Worm (Caenorhabditis elegans): ENCODE measurements around the gene clec-129.

The clec-129 gene

DNA sequence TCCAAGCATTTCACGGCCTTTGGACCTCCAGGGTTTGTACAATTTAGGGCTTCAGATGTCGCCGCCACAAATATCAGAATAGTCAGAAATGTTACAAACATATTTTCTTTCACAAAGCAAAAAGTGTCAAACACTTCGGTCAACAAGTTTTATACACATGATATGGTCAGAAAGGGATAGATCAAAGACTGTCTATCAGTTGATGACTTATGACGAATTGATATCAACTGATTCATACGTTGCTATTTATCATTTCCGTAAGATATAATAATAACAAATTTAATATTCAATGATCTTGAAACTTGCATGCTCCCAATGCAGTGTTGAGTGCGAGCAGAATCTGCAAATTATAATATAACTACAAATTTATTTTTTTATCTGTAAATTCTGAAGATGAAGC is 10.7 kb upstream of the clec-129 start, which contains the start of gene W10G11.1:
Gene W10G11.1, minus strand, starts transcription at position 101 of the 400 bp plus-strand sequence.
- TF ChIP-seq W03F9.2 (tag; optimal IDR thresholded peaks at IDR 0.05) = no peak
- no peak for TF ChIP-seq dao-5 (tag; optimal IDR thresholded peaks at IDR 0.05)
- no peak for TF ChIP-seq him-1 (tag; optimal IDR thresholded peaks at IDR 0.05)

DNA sequence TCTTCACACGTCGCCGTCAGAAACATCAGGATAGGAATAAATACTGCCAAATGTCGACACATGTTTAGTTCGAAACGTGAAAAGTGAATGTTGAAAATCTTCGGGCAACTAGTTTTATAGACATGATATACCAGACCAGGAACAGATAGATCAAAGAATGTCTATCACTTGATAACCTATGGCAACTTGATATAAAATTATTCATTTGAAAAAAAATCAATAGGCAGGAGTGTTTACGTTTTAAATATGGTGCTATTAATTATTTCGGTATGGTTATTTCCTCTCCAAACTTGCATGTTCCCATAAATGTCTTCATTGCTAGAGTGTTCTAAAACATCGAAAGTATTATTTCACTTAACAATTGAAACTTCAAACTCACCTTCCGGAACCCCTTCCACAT is 9.7 kb upstream of the clec-129 start, which contains the start of gene W10G11.2:
Gene W10G11.2, minus strand, starts transcription at position 101 of the 400 bp plus-strand sequence.
- TF ChIP-seq W03F9.2 (tag; optimal IDR thresholded peaks at IDR 0.05) = no peak
- no peak for TF ChIP-seq dao-5 (tag; optimal IDR thresholded peaks at IDR 0.05)
- TF ChIP-seq him-1 (tag; optimal IDR thresholded peaks at IDR 0.05) = no peak

DNA sequence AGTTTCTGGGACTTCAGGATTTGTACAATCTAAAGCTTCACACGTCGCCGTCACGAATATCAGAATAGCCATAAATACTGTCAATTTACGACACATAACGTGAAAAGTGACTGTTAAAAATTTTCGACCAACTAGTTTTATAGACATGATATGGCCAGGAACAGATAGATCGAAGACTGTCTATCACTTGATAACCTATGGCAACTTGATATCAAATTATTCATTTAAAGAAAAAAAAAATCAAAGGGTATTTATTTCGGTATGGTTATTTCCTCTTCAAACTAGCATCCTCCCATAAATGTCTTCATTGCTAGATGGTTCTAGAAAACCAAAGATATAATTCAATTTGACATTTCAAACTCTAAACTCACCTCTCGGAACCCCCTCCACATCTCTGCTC is 8.9 kb upstream of the clec-129 start, which contains the start of gene W10G11.3:
Gene W10G11.3, minus strand, starts transcription at position 101 of the 400 bp plus-strand sequence.
- TF ChIP-seq W03F9.2 (tag; optimal IDR thresholded peaks at IDR 0.05) (no peak), dao-5 (tag; optimal IDR thresholded peaks at IDR 0.05) (no peak), him-1 (tag; optimal IDR thresholded peaks at IDR 0.05) (no peak)

DNA sequence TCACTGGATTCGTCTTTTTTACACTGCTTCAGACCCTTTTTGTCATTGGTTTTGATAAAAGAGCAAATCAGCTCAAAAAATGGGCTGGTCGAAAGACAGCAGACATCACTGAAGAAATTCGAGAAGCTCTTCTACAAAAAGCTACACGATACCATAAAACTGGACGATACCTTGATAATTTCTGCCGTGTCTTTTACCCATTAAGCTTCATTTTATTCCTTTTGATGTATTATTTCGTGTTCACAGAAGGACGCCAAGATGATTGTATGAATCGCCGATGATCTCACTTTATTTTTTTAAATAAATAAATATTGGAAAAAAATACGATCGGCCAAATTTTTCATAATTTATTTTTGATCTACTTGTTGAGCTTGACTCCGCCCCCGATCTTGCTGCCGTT is 4.2 kb upstream of the clec-129 start:
- no peak for TF ChIP-seq dao-5 (tag; optimal IDR thresholded peaks at IDR 0.05)
- no peak for TF ChIP-seq him-1 (tag; optimal IDR thresholded peaks at IDR 0.05)
- no peak for TF ChIP-seq W03F9.2 (tag; optimal IDR thresholded peaks at IDR 0.05)

DNA sequence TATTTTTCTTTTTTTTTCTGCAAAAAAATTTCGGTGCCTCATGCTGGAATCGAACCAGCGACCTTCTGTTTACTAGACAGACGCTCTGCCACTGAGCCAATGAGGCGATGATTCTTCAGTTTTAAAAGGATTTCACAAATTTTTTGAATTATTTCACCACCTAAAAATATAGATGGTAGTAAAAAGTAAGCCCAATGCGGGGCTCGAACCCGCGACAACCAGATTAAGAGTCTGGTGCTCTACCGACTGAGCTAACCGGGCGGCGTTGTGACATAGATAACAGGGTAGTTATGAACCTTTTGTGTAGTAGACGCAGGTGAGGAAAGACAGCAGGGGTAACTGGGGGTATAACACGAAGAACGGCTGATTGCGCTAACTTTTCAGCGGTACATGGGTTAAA is 3.7 kb upstream of the clec-129 start:
- peak; percentile 18 for TF ChIP-seq dao-5 (tag; optimal IDR thresholded peaks at IDR 0.05)

DNA sequence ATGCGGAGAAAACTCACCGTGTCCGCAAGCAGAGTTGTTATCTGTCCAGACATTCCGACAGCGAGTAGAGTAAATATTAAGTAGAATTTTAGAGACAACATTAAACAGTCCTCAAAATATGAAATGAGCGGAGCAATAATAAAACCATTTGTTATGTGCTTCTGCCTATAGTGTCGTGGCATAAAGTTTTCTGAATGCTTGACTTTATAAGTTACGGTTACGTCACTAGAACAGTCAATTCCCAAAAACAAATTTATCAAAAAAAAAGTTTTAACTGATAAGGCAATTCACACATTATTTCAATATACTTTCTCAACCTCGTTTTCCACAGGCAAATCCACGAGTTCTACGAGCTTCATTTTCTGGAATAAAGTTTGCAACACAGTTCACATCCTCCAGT is 2.2 kb upstream of the clec-129 start, which contains the start of gene clec-127:
Gene clec-127, minus strand, starts transcription at position 101 of the 400 bp plus-strand sequence.
- TF ChIP-seq W03F9.2 (tag; optimal IDR thresholded peaks at IDR 0.05) (no peak), dao-5 (tag; optimal IDR thresholded peaks at IDR 0.05) (no peak), him-1 (tag; optimal IDR thresholded peaks at IDR 0.05) (no peak)

DNA sequence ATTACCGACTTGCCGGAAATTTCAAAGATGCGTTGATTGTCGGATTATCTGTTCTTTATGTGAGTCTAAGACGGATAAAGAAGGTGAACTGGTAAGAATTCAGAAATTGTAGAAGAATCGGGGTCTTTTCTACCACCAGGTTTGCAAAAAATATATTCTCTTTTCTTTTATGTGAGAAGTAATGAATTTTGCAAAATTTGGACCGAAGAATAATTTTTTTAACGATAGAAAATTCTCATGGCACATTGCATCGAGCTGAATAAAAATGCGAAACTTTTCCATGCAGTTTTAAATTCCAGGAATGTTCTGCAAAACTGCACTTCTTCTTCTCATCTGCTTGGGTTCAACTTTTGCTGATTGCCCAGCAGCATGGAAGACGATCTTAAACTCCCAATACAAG is 2.0 kb downstream of the clec-129 start, which contains the start of gene clec-130:
Gene clec-130, plus strand, starts transcription at position 301 of the 400 bp plus-strand sequence.
- no peak for TF ChIP-seq dao-5 (tag; optimal IDR thresholded peaks at IDR 0.05)
- TF ChIP-seq W03F9.2 (tag; optimal IDR thresholded peaks at IDR 0.05) = no peak
- no peak for TF ChIP-seq him-1 (tag; optimal IDR thresholded peaks at IDR 0.05)

DNA sequence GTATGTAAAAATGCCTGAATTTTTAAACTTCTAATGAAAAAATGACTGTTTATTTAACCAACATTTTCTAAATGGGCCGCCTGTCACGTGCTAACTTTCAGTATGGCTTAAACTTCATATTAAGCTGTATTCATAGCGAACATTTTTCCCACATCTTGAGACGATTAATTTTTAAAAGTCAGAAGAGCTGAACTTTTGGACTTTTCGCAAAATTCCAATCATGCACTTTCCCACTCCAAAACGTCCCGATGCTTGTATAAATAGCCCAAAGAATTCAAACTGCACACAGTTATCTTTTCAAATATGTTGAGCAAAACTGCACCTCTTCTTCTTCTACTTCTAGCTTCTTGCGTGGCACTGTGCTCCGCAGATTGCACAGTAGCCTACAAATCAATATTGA is 5.5 kb downstream of the clec-129 start, which contains the start of gene clec-132:
Gene clec-132, plus strand, starts transcription at position 301 of the 400 bp plus-strand sequence.
- TF ChIP-seq dao-5 (tag; optimal IDR thresholded peaks at IDR 0.05) = no peak
- TF ChIP-seq him-1 (tag; optimal IDR thresholded peaks at IDR 0.05) = no peak
- TF ChIP-seq W03F9.2 (tag; optimal IDR thresholded peaks at IDR 0.05) = no peak

DNA sequence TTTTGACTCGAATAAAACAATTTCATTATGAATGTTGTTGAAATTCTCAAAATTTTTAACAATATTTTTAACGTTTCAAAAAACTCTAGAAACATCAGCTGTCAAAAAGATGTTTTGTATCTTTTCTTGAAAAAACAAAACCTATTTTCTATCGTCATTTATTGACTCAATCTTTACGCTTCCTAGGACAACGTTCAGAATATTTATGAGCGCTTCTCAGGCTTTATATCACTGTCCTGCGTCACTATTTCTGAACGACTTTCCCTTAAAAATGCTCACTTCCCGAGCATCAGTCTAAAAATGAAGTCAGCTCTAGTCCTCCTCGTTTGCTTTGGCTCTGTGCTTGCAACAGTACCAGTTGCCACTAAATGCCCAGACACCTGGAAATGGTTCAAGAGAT is 6.8 kb downstream of the clec-129 start, which contains the start of gene clec-133:
Gene clec-133, plus strand, starts transcription at position 301 of the 400 bp plus-strand sequence.
- TF ChIP-seq W03F9.2 (tag; optimal IDR thresholded peaks at IDR 0.05) = no peak
- TF ChIP-seq dao-5 (tag; optimal IDR thresholded peaks at IDR 0.05) = no peak
- TF ChIP-seq him-1 (tag; optimal IDR thresholded peaks at IDR 0.05) = no peak

DNA sequence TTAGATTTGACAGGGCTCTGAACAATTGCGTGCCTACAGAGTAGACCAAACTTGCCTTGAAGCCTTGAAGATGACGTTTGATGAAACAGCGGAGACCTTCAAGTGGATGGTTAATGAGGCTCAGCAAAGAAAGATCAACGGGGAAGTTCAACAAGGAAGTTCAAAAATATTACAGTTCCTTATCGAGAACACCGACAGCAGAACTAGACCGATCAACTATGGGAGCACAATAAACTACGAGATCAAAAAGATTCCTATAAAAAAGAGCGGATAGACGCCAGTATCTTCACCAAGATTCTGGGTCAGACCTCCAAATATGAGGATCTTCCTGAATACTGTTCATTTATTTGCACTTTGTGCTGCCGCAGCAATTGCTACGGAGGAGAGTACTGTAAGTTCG is 8.5 kb downstream of the clec-129 start, which contains the start of gene clec-134:
Gene clec-134, plus strand, starts transcription at position 301 of the 400 bp plus-strand sequence.
- TF ChIP-seq him-1 (tag; optimal IDR thresholded peaks at IDR 0.05) = no peak
- no peak for TF ChIP-seq dao-5 (tag; optimal IDR thresholded peaks at IDR 0.05)
- no peak for TF ChIP-seq W03F9.2 (tag; optimal IDR thresholded peaks at IDR 0.05)

DNA sequence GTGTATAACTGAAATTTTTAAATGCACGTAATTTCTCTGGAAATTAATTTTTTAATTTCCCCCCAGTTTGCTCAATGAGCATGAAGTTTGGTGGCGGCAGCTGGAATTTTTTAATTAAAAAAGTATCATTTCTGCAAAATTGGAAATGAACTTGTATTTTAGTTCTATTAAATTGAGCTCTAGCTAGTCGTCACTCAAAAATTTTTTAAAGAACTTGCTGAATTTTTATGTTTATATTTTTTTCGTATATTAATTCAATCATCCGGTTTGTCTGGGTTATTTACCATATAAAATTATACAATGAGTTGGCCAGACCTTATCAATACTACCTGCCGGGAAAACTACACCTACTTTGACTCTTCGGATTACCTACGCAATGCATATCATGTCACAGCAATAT is 10.5 kb downstream of the clec-129 start, which contains the start of gene srh-59:
Gene srh-59, plus strand, starts transcription at position 301 of the 400 bp plus-strand sequence.
- TF ChIP-seq W03F9.2 (tag; optimal IDR thresholded peaks at IDR 0.05) = no peak
- TF ChIP-seq him-1 (tag; optimal IDR thresholded peaks at IDR 0.05) = no peak
- TF ChIP-seq dao-5 (tag; optimal IDR thresholded peaks at IDR 0.05) = no peak

DNA sequence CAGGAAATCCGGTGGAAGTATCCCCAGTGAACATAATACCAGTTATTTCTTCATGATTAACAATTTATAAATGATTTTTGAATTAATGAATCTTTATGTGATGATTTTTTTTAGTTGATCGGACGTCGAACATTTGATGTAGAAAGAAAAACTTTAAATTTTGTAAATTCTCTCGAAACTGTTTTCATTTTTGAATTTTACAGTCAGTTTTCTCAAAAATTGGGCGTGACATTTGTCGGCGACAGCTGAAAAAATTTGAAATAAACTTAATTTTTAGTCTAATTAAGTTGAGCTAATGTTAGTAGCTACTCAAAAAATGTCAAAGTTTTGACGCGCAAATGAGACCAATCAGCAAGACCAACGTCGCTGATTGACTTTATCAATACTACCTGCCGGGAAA is 12.1 kb downstream of the clec-129 start, which contains the start of gene srh-60:
Gene srh-60, plus strand, starts transcription at position 301 of the 400 bp plus-strand sequence.
- TF ChIP-seq dao-5 (tag; optimal IDR thresholded peaks at IDR 0.05) (no peak), him-1 (tag; optimal IDR thresholded peaks at IDR 0.05) (no peak), W03F9.2 (tag; optimal IDR thresholded peaks at IDR 0.05) (no peak)

DNA sequence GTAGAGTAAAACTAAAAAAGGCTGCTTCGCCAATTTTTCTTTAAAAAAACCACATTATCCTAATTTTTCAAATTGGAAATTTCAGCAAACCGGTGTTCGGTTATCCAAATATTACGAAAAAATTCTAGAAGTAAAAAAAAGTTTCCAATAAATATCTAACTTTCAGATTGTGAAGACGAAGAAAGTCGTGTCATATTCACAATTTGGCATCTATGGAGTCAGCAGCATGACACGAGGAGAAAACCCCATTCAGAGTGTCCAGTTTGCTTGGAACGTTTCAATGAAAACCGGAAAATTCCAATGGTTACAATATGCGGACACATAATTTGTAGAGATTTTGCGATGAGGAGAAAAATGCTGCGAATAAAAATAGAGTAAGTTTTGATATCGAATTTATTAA is 24.1 kb downstream of the clec-129 start, which contains the start of gene Y49F6A.12:
Gene Y49F6A.12, plus strand, starts transcription at position 301 of the 400 bp plus-strand sequence.
- no peak for TF ChIP-seq W03F9.2 (tag; optimal IDR thresholded peaks at IDR 0.05)
- TF ChIP-seq dao-5 (tag; optimal IDR thresholded peaks at IDR 0.05) = no peak
- no peak for TF ChIP-seq him-1 (tag; optimal IDR thresholded peaks at IDR 0.05)

DNA sequence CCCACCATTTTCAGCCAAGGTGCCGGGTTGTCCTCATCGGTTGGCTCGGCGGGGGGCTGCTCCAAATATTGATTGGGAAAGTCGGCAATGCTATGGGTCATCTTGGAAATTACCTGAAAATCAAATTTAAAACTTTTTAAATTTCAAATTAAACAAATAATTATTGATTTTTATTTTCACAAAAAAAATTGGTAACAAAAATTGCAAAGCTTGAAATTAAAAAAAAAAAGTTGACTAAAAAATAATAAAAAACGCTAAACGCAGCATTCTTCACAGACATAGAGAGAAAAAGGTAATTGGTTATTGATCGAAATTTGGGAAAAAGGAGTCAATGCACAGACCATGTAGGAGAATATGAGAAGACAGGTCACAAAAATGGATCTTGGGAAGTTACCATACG is 27.4 kb downstream of the clec-129 start, which contains the start of gene Y49F6A.11:
Gene Y49F6A.11, minus strand, starts transcription at position 101 of the 400 bp plus-strand sequence.
- TF ChIP-seq him-1 (tag; optimal IDR thresholded peaks at IDR 0.05) (no peak), W03F9.2 (tag; optimal IDR thresholded peaks at IDR 0.05) (no peak), dao-5 (tag; optimal IDR thresholded peaks at IDR 0.05) (no peak)

Measured in whole organism, L4/young adult.